Worm (Caenorhabditis elegans) whole organism, early embryonic: ENCODE results near the gene Y40A1A.3.

Source experiments
- B0310.2 ChIP-seq: sonication (generic microtip); optimal IDR thresholded peaks from 2 replicates; lab custom pipeline; 2016; ENCODE audit warnings: mild to moderate bottlenecking, missing genetic modification characterization, missing compliant biosample characterization
- F13C5.2 ChIP-seq: sonication (generic microtip); optimal IDR thresholded peaks from 2 replicates; lab custom pipeline; 2017; ENCODE audit warnings: mild to moderate bottlenecking, missing genetic modification characterization, inconsistent platforms, missing compliant biosample characterization
- ama-1 ChIP-seq: fragments of 150-350 bp; optimal IDR thresholded peaks from 2 replicates; lab custom pipeline; 2014
- ceh-13 ChIP-seq: fragments of 200-800 bp; sonication (Bioruptor generic); optimal IDR thresholded peaks from 2 replicates; lab custom pipeline; 2018; ENCODE audit warnings: mild to moderate bottlenecking, missing genetic modification characterization, missing compliant biosample characterization
- ceh-36 ChIP-seq: sonication (generic microtip); optimal IDR thresholded peaks from 2 replicates; lab custom pipeline; 2016; ENCODE audit warnings: missing genetic modification characterization, inconsistent platforms, missing compliant biosample characterization
- ets-7 ChIP-seq: sonication (generic microtip); optimal IDR thresholded peaks from 2 replicates; lab custom pipeline; 2016; ENCODE audit warnings: missing genotype, missing genetic modification characterization, missing compliant biosample characterization
- flt-1 ChIP-seq: fragments of 200-800 bp; sonication (Bioruptor generic); IDR thresholded peaks from 2 replicates; pipeline ENCODE4 v1.3.6; 2022; ENCODE audit warnings: missing genetic modification characterization, missing compliant biosample characterization
- hmg-4 ChIP-seq: fragments of 200-800 bp; sonication (Bioruptor generic); optimal IDR thresholded peaks from 2 replicates; lab custom pipeline; 2018; ENCODE audit warnings: mild to moderate bottlenecking, missing genetic modification characterization, missing compliant biosample characterization
- hnd-1 ChIP-seq: sonication (generic microtip); optimal IDR thresholded peaks from 2 replicates; lab custom pipeline; 2016; ENCODE audit warnings: missing genetic modification characterization, missing compliant biosample characterization
- scrt-1 ChIP-seq: fragments of 200-800 bp; sonication (Bioruptor generic); IDR thresholded peaks from 2 replicates; pipeline ENCODE4 v1.3.6; 2022; ENCODE audit warnings: missing genetic modification characterization, missing compliant biosample characterization
- tbx-11 ChIP-seq: fragments of 200-800 bp; sonication (Bioruptor generic); IDR thresholded peaks from 2 replicates; pipeline ENCODE4 v1.3.6; 2022; ENCODE audit warnings: missing genetic modification characterization, missing compliant biosample characterization
- tra-4 ChIP-seq: sonication (generic microtip); optimal IDR thresholded peaks from 2 replicates; lab custom pipeline; 2017; ENCODE audit warnings: missing genetic modification characterization, missing compliant biosample characterization

- TF ChIP-seq ceh-36 (tag; lab: Kevin White, UChicago) (no peak), flt-1 (GFP tag; lab: Robert Waterston, UW) (no peak), ama-1 (lab: Kevin White, UChicago) (no peak), B0310.2 (tag; lab: Kevin White, UChicago) (no peak), F13C5.2 (tag; lab: Kevin White, UChicago) (no peak), tbx-11 (GFP tag; lab: Robert Waterston, UW) (no peak), tra-4 (tag; lab: Kevin White, UChicago) (no peak), hnd-1 (no peak), ets-7 (tag; lab: Kevin White, UChicago) (no peak), scrt-1 (GFP tag; lab: Robert Waterston, UW) (no peak), ceh-13 (GFP tag; lab: Kevin White, UChicago) (no peak), hmg-4 (GFP tag; lab: Kevin White, UChicago) (no peak)
Measured at ce11 chrX:2012491-2013201, 14.8 kb upstream of the Y40A1A.3 start, which contains the start of gene Y102A11A.9.
